Fruit fly (Drosophila melanogaster) whole organism, adult: ENCODE measurements around the gene CG6179.

Source experiments
- CG11617 ChIP-seq: fragments of 200-800 bp; sonication (Bioruptor generic); optimal IDR thresholded peaks from 2 replicates; lab custom pipeline; 2017; ENCODE audit warnings: mild to moderate bottlenecking, missing biosample characterization, missing genetic modification reagents, missing genetic modification characterization
- CG7101 ChIP-seq: fragments of 200-800 bp; sonication (Bioruptor generic); optimal IDR thresholded peaks from 2 replicates; lab custom pipeline; 2018; ENCODE audit warnings: missing biosample characterization, mild to moderate bottlenecking, missing genetic modification characterization, moderate library complexity

DNA sequence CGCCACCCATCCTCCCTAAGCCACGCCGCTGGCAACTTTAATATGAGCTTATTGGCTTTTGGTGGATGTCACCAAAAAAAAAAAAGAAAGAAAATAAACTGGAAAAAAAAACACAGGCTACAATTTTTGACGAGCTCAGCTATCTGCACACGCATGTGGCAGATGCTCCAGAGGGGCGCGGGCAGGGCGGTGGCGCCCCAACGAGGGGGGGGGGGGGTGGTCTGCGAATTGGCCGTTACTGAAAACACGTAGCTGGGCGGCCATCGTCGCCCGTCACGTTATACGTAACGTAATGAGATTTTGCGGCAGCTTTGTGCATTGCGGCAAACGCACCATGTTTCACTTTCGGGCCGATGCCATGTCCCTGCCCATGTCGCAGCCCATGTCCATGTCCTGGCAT, 29.3 kb upstream of the CG6179 start:
- TF ChIP-seq CG7101 (tag; lab: Kevin White, UChicago): no peak
- TF ChIP-seq CG11617: no peak
